Worm (Caenorhabditis elegans) whole organism, mixed stage, embryonic: ENCODE results near the gene nhr-163.

ENCODE experiments used
- bed-3 ChIP-seq: fragments of 200-800 bp; sonication (Bioruptor generic); optimal IDR thresholded peaks from 3 replicates; lab custom pipeline; 2018; ENCODE audit warnings: mild to moderate bottlenecking, missing genetic modification characterization, moderate library complexity, missing compliant biosample characterization
- blmp-1 ChIP-seq: fragments of 150-350 bp; optimal IDR thresholded peaks from 2 replicates; lab custom pipeline; 2014; ENCODE audit warnings: missing biosample characterization, missing genetic modification characterization
- ceh-39 ChIP-seq: fragments of 150-350 bp; optimal IDR thresholded peaks from 2 replicates; lab custom pipeline; 2014; ENCODE audit warnings: missing biosample characterization, missing genetic modification characterization
- ceh-43 ChIP-seq: fragments of 200-800 bp; sonication (Bioruptor generic); optimal IDR thresholded peaks from 2 replicates; lab custom pipeline; 2018; ENCODE audit warnings: mild to moderate bottlenecking, missing genetic modification characterization, moderate library complexity, missing compliant biosample characterization
- ceh-83 ChIP-seq: fragments of 200-800 bp; sonication (Bioruptor generic); optimal IDR thresholded peaks from 2 replicates; lab custom pipeline; 2018; ENCODE audit warnings: mild to moderate bottlenecking, missing genetic modification characterization, missing compliant biosample characterization
- ces-1 ChIP-seq: fragments of 150-350 bp; optimal IDR thresholded peaks from 2 replicates; lab custom pipeline; 2014; ENCODE audit warnings: missing biosample characterization, missing genetic modification reagents, missing genetic modification characterization
- cnd-1 ChIP-seq: fragments of 200-800 bp; sonication (Bioruptor generic); optimal IDR thresholded peaks from 2 replicates; lab custom pipeline; 2018; ENCODE audit warnings: mild to moderate bottlenecking, missing genetic modification characterization, missing compliant biosample characterization
- drap-1 ChIP-seq: fragments of 200-800 bp; sonication (Bioruptor generic); optimal IDR thresholded peaks from 3 replicates; lab custom pipeline; 2018; ENCODE audit warnings: mild to moderate bottlenecking, missing genetic modification characterization, missing compliant biosample characterization
- elt-1 ChIP-seq: sonication (generic microtip); optimal IDR thresholded peaks from 2 replicates; lab custom pipeline; 2017; ENCODE audit warnings: missing genetic modification characterization, mild to moderate bottlenecking, missing compliant biosample characterization, antibody characterized with exemption, moderate library complexity, borderline replicate concordance; ENCODE audit not compliant: insufficient read depth
- flh-1 ChIP-seq: fragments of 200-800 bp; sonication (Bioruptor generic); optimal IDR thresholded peaks from 2 replicates; lab custom pipeline; 2018; ENCODE audit warnings: mild to moderate bottlenecking, missing genetic modification characterization, moderate library complexity, missing compliant biosample characterization
- ham-2 ChIP-seq: fragments of 200-800 bp; sonication (Bioruptor generic); optimal IDR thresholded peaks from 2 replicates; lab custom pipeline; 2018; ENCODE audit warnings: mild to moderate bottlenecking, missing genetic modification characterization, missing compliant biosample characterization
- hlh-1 ChIP-seq: fragments of 150-350 bp; optimal IDR thresholded peaks from 2 replicates; lab custom pipeline; 2014; ENCODE audit warnings: missing biosample characterization, missing genetic modification reagents, missing genetic modification characterization
- lin-13 ChIP-seq: fragments of 150-350 bp; optimal IDR thresholded peaks from 2 replicates; lab custom pipeline; 2014; ENCODE audit warnings: missing biosample characterization, missing genetic modification characterization
- lin-32 ChIP-seq: fragments of 200-800 bp; sonication (Bioruptor generic); optimal IDR thresholded peaks from 2 replicates; lab custom pipeline; 2018; ENCODE audit warnings: mild to moderate bottlenecking, missing genetic modification characterization, missing compliant biosample characterization
- mab-5 ChIP-seq: fragments of 150-350 bp; optimal IDR thresholded peaks from 2 replicates; lab custom pipeline; 2014; ENCODE audit warnings: missing biosample characterization, missing genetic modification characterization
- mep-1 ChIP-seq: fragments of 150-350 bp; optimal IDR thresholded peaks from 2 replicates; lab custom pipeline; 2017; ENCODE audit warnings: missing biosample characterization, missing genetic modification reagents, missing genetic modification characterization, inconsistent platforms
- mls-2 ChIP-seq: sonication (generic microtip); optimal IDR thresholded peaks from 2 replicates; lab custom pipeline; 2016; ENCODE audit warnings: mild to moderate bottlenecking, missing genetic modification characterization, moderate library complexity, missing compliant biosample characterization
- nhr-12 ChIP-seq: fragments of 150-350 bp; optimal IDR thresholded peaks from 2 replicates; lab custom pipeline; 2014; ENCODE audit warnings: missing biosample characterization, missing genetic modification characterization
- nhr-2 ChIP-seq: fragments of 150-350 bp; optimal IDR thresholded peaks from 2 replicates; lab custom pipeline; 2014; ENCODE audit warnings: missing biosample characterization, missing genetic modification characterization
- nhr-237 ChIP-seq: fragments of 150-350 bp; optimal IDR thresholded peaks from 2 replicates; lab custom pipeline; 2014; ENCODE audit warnings: missing biosample characterization, missing genetic modification characterization
- nhr-28 ChIP-seq: fragments of 150-350 bp; optimal IDR thresholded peaks from 2 replicates; lab custom pipeline; 2014; ENCODE audit warnings: missing biosample characterization, missing genetic modification characterization
- nhr-76 ChIP-seq: sonication (generic microtip); optimal IDR thresholded peaks from 2 replicates; lab custom pipeline; 2017; ENCODE audit warnings: missing biosample characterization, missing genetic modification characterization
- pha-4 ChIP-seq: fragments of 150-350 bp; optimal IDR thresholded peaks from 2 replicates; lab custom pipeline; 2018; ENCODE audit warnings: missing biosample characterization, missing genetic modification reagents, missing genetic modification characterization
- sptf-1 ChIP-seq: sonication (generic microtip); optimal IDR thresholded peaks from 2 replicates; lab custom pipeline; 2017; ENCODE audit warnings: mild to moderate bottlenecking, missing genetic modification characterization, moderate library complexity, missing compliant biosample characterization
- tbx-8 ChIP-seq: fragments of 200-800 bp; sonication (Bioruptor generic); optimal IDR thresholded peaks from 2 replicates; lab custom pipeline; 2018; ENCODE audit warnings: mild to moderate bottlenecking, missing genetic modification characterization, moderate library complexity, missing compliant biosample characterization
- unc-120 ChIP-seq: sonication (generic microtip); optimal IDR thresholded peaks from 2 replicates; lab custom pipeline; 2017; ENCODE audit warnings: missing genetic modification characterization, missing compliant biosample characterization; ENCODE audit not compliant: poor library complexity, severe bottlenecking
- unc-39 ChIP-seq: fragments of 150-350 bp; optimal IDR thresholded peaks from 2 replicates; lab custom pipeline; 2014; ENCODE audit warnings: missing biosample characterization, missing genetic modification characterization
- unc-62 ChIP-seq: fragments of 150-350 bp; optimal IDR thresholded peaks from 2 replicates; lab custom pipeline; 2014; ENCODE audit warnings: missing biosample characterization, missing genetic modification reagents, missing genetic modification characterization
- zip-8 ChIP-seq: fragments of 150-350 bp; optimal IDR thresholded peaks from 2 replicates; lab custom pipeline; 2014; ENCODE audit warnings: missing biosample characterization, missing genetic modification characterization

The nhr-163 gene

ce11 chrV:7015872-7016271, 30.0 kb upstream of the nhr-163 start, which contains the start of gene C33G8.13:
Gene C33G8.13 (minus strand): TSS chrV:7015972.
- TF ChIP-seq bed-3 (no peak), flh-1 (no peak), unc-39 (tag; lab: Kevin White, UChicago) (no peak)

- TF ChIP-seq nhr-28 (tag; lab: Kevin White, UChicago) (no peak), mep-1 (tag; lab: Kevin White, UChicago) (no peak), pha-4 (tag; lab: Kevin White, UChicago) (no peak), lin-32 (no peak), hlh-1 (tag; lab: Kevin White, UChicago) (no peak), zip-8 (tag; lab: Kevin White, UChicago) (no peak), cnd-1 (no peak), nhr-2 (tag; lab: Kevin White, UChicago) (no peak), unc-62 (no peak), ces-1 (GFP tag; lab: Kevin White, UChicago) (no peak)
These were observed 26.8 kb upstream of the nhr-163 start, which contains the start of gene srw-127 for ce11 chrV:7012617-7013016. Gene srw-127 (plus strand): TSS chrV:7012917.

- TF ChIP-seq ces-1 (GFP tag; lab: Kevin White, UChicago): no peak
- no peak for TF ChIP-seq bed-3
These were observed 23.6 kb upstream of the nhr-163 start, which contains the start of gene C33G8.2 for ce11 chrV:7009461-7009860. Gene C33G8.2 (plus strand): TSS chrV:7009761.

- no peak for TF ChIP-seq nhr-2 (tag; lab: Kevin White, UChicago)
- no peak for TF ChIP-seq flh-1
- TF ChIP-seq unc-120: no peak
- TF ChIP-seq bed-3: no peak
- no peak for TF ChIP-seq unc-39 (tag; lab: Kevin White, UChicago)
- TF ChIP-seq sptf-1 (tag; lab: Kevin White, UChicago): no peak
- TF ChIP-seq ceh-43 (GFP tag; lab: Kevin White, UChicago): no peak
- no peak for TF ChIP-seq mls-2 (tag; lab: Kevin White, UChicago)
These were observed 21.5 kb upstream of the nhr-163 start, which contains the start of gene drd-10 for ce11 chrV:7007307-7007706. Gene drd-10 (plus strand): TSS chrV:7007607.

- no peak for TF ChIP-seq pha-4 (tag; lab: Kevin White, UChicago)
- TF ChIP-seq unc-62: no peak
- no peak for TF ChIP-seq nhr-2 (tag; lab: Kevin White, UChicago)
- TF ChIP-seq cnd-1: no peak
- TF ChIP-seq nhr-76 (tag; lab: Kevin White, UChicago): no peak
- TF ChIP-seq drap-1 (GFP tag; lab: Kevin White, UChicago): no peak
- no peak for TF ChIP-seq flh-1
- TF ChIP-seq nhr-12 (tag; lab: Kevin White, UChicago): no peak
- no peak for TF ChIP-seq tbx-8 (GFP tag; lab: Kevin White, UChicago)
- TF ChIP-seq mab-5: no peak
These were observed 20.1 kb upstream of the nhr-163 start, which contains the start of gene spig-10 for ce11 chrV:7005964-7006363. Gene spig-10 (plus strand): TSS chrV:7006264.

ce11 chrV:7003850-7004249, 18.0 kb upstream of the nhr-163 start, which contains the start of gene srab-4:
Gene srab-4 (plus strand): TSS chrV:7004150.
- no peak for TF ChIP-seq lin-32
- no peak for TF ChIP-seq blmp-1 (tag; lab: Kevin White, UChicago)
- TF ChIP-seq nhr-2 (tag; lab: Kevin White, UChicago): no peak
- no peak for TF ChIP-seq drap-1 (GFP tag; lab: Kevin White, UChicago)
- no peak for TF ChIP-seq ham-2
- no peak for TF ChIP-seq mls-2 (tag; lab: Kevin White, UChicago)
- TF ChIP-seq lin-13: no peak
- TF ChIP-seq nhr-237 (tag; lab: Kevin White, UChicago): no peak
- TF ChIP-seq tbx-8 (GFP tag; lab: Kevin White, UChicago): no peak
- no peak for TF ChIP-seq nhr-28 (tag; lab: Kevin White, UChicago)
- TF ChIP-seq flh-1: no peak
- TF ChIP-seq ceh-39 (tag; lab: Kevin White, UChicago): no peak
- no peak for TF ChIP-seq mep-1 (tag; lab: Kevin White, UChicago)
- no peak for TF ChIP-seq unc-62
- TF ChIP-seq unc-39 (tag; lab: Kevin White, UChicago): no peak
- TF ChIP-seq ceh-83 (GFP tag; lab: Kevin White, UChicago): no peak
- no peak for TF ChIP-seq elt-1 (tag; lab: Kevin White, UChicago)
